Fruit fly (Drosophila melanogaster) whole organism, embryonic: Measurements from ENCODE around the gene CG46439.

Experiments used
- Adf1 ChIP-seq: fragments of 200-800 bp; sonication (Bioruptor generic); IDR thresholded peaks from 2 replicates; pipeline ENCODE4 v1.3.6; 2022; ENCODE audit warnings: missing biosample characterization, missing genetic modification characterization
- CG1024 ChIP-seq: fragments of 200-800 bp; sonication (Bioruptor generic); IDR thresholded peaks from 2 replicates; pipeline ENCODE4 v1.3.6; 2022; ENCODE audit warnings: missing biosample characterization, missing genetic modification characterization
- CG10267 ChIP-seq: fragments of 200-800 bp; sonication (Bioruptor generic); optimal IDR thresholded peaks from 2 replicates; lab custom pipeline; 2018; ENCODE audit warnings: missing biosample characterization, mild to moderate bottlenecking, missing genetic modification characterization, moderate library complexity
- CG10431 ChIP-seq: fragments of 200-800 bp; sonication (Bioruptor generic); optimal IDR thresholded peaks from 3 replicates; lab custom pipeline; 2018; ENCODE audit warnings: missing biosample characterization, mild to moderate bottlenecking, missing genetic modification characterization
- CG10462 ChIP-seq: fragments of 200-800 bp; sonication (Bioruptor generic); optimal IDR thresholded peaks from 2 replicates; lab custom pipeline; 2016; ENCODE audit warnings: missing biosample characterization, missing genetic modification characterization
- CG10565 ChIP-seq: fragments of 200-800 bp; sonication (Bioruptor generic); optimal IDR thresholded peaks from 3 replicates; lab custom pipeline; 2016; ENCODE audit warnings: missing biosample characterization, mild to moderate bottlenecking, missing genetic modification characterization
- CG11085 ChIP-seq: fragments of 200-800 bp; sonication (Bioruptor generic); IDR thresholded peaks from 2 replicates; pipeline ENCODE4 v1.3.6; 2022; ENCODE audit warnings: missing biosample characterization, missing genetic modification characterization
- CG12659 ChIP-seq: fragments of 200-800 bp; sonication (Bioruptor generic); optimal IDR thresholded peaks from 3 replicates; lab custom pipeline; 2017; ENCODE audit warnings: mild to moderate bottlenecking, missing biosample characterization, missing genetic modification reagents, missing genetic modification characterization
- CG13287 ChIP-seq: fragments of 200-800 bp; sonication (Bioruptor generic); IDR thresholded peaks from 2 replicates; pipeline ENCODE4 v1.3.6; 2022; ENCODE audit warnings: missing biosample characterization, missing genetic modification characterization; ENCODE audit not compliant: partially characterized antibody
- CG1603 ChIP-seq: fragments of 200-800 bp; sonication (Bioruptor generic); optimal IDR thresholded peaks from 2 replicates; lab custom pipeline; 2019; ENCODE audit warnings: missing biosample characterization, mild to moderate bottlenecking, missing genetic modification characterization, moderate library complexity
- CG18262 ChIP-seq: fragments of 200-800 bp; optimal IDR thresholded peaks from 3 replicates; lab custom pipeline; 2019; ENCODE audit warnings: missing biosample characterization, mild to moderate bottlenecking, missing genetic modification characterization, moderate library complexity
- CG3065 ChIP-seq: fragments of 200-800 bp; sonication (Bioruptor generic); optimal IDR thresholded peaks from 2 replicates; lab custom pipeline; 2016; ENCODE audit warnings: missing biosample characterization, missing genetic modification characterization
- CG4617 ChIP-seq: fragments of 200-800 bp; sonication (Bioruptor generic); optimal IDR thresholded peaks from 3 replicates; lab custom pipeline; 2016; ENCODE audit warnings: missing biosample characterization, missing genetic modification characterization, borderline replicate concordance
- CG4854 ChIP-seq: fragments of 200-800 bp; sonication (Bioruptor generic); optimal IDR thresholded peaks from 2 replicates; lab custom pipeline; 2016; ENCODE audit warnings: missing biosample characterization, missing genetic modification characterization, inconsistent platforms
- CG7745 ChIP-seq: fragments of 200-800 bp; sonication (Bioruptor generic); optimal IDR thresholded peaks from 2 replicates; lab custom pipeline; 2018; ENCODE audit warnings: missing biosample characterization, mild to moderate bottlenecking, missing genetic modification characterization, moderate library complexity
- CG8478 ChIP-seq: fragments of >200 bp; optimal IDR thresholded peaks from 2 replicates; lab custom pipeline; 2018
- CG9609 ChIP-seq: fragments of 200-800 bp; sonication (Bioruptor generic); optimal IDR thresholded peaks from 3 replicates; lab custom pipeline; 2016; ENCODE audit warnings: missing biosample characterization, missing genetic modification characterization
- CG9932 ChIP-seq: fragments of 200-800 bp; sonication (Bioruptor generic); IDR thresholded peaks from 2 replicates; pipeline ENCODE4 v1.3.6; 2022; ENCODE audit warnings: missing biosample characterization, missing genetic modification characterization
- Ets65A ChIP-seq: fragments of 200-800 bp; sonication (Bioruptor generic); peaks from one replicate; lab custom pipeline; 2016; ENCODE audit warnings: missing biosample characterization, missing genetic modification characterization
- H15 ChIP-seq: fragments of 200-800 bp; sonication (Bioruptor generic); IDR thresholded peaks from 3 replicates; pipeline ENCODE4 v1.3.6; 2022; ENCODE audit warnings: missing biosample characterization, missing genetic modification characterization
- HmgZ ChIP-seq: fragments of 200-800 bp; sonication (Bioruptor generic); optimal IDR thresholded peaks from 2 replicates; lab custom pipeline; 2018; ENCODE audit warnings: missing biosample characterization, mild to moderate bottlenecking, missing genetic modification characterization
- Hmx ChIP-seq: fragments of 200-800 bp; sonication (Bioruptor generic); optimal IDR thresholded peaks from 2 replicates; lab custom pipeline; 2016; ENCODE audit warnings: missing biosample characterization, missing genetic modification characterization
- Hr51 ChIP-seq, 2 experiments: fragments of 200-800 bp; sonication (Bioruptor generic); optimal IDR thresholded peaks; 2 replicates in 1 of 2; 3 replicates in 1 of 2; lab custom pipeline; 2016 to 2018; ENCODE audit warnings: missing biosample characterization in 2 of 2, missing genetic modification characterization in 2 of 2, mild to moderate bottlenecking in 1 of 2, moderate library complexity in 1 of 2
- Hr78 ChIP-seq, 2 experiments: fragments of 200-800 bp in 1 of 2; fragments of >200 bp in 1 of 2; sonication (Bioruptor generic) in 1 of 2; optimal IDR thresholded peaks; 2 replicates each; lab custom pipeline; 2017 to 2019; ENCODE audit warnings: missing biosample characterization in 2 of 2, missing genetic modification characterization in 2 of 2, mild to moderate bottlenecking in 1 of 2, moderate library complexity in 1 of 2
- Lim3 ChIP-seq: fragments of 200-800 bp; sonication (Bioruptor generic); IDR thresholded peaks from 2 replicates; pipeline ENCODE4 v1.3.6; 2022; ENCODE audit warnings: missing biosample characterization, missing genetic modification characterization
- Meics ChIP-seq: fragments of 200-800 bp; sonication (Bioruptor generic); optimal IDR thresholded peaks from 2 replicates; lab custom pipeline; 2017; ENCODE audit warnings: missing biosample characterization, mild to moderate bottlenecking, missing genetic modification characterization
- Mes4 ChIP-seq: fragments of 200-800 bp; sonication (Bioruptor generic); optimal IDR thresholded peaks from 2 replicates; lab custom pipeline; 2016; ENCODE audit warnings: missing biosample characterization, missing genetic modification characterization
- Mrtf ChIP-seq: fragments of 200-800 bp; sonication (Bioruptor generic); IDR thresholded peaks from 3 replicates; pipeline ENCODE4 v1.3.6; 2022; ENCODE audit warnings: missing biosample characterization, missing genetic modification characterization
- Myb ChIP-seq: fragments of 200-800 bp; sonication (Bioruptor generic); optimal IDR thresholded peaks from 2 replicates; lab custom pipeline; 2016; ENCODE audit warnings: missing biosample characterization, missing genetic modification characterization
- NFAT ChIP-seq: fragments of 200-800 bp; sonication (Bioruptor generic); IDR thresholded peaks from 2 replicates; pipeline ENCODE4 v1.3.6; 2022; ENCODE audit warnings: missing biosample characterization, missing genetic modification characterization
- Neu2 ChIP-seq: fragments of 200-800 bp; sonication (Bioruptor generic); optimal IDR thresholded peaks from 3 replicates; lab custom pipeline; 2016; ENCODE audit warnings: missing biosample characterization, missing genetic modification characterization, borderline replicate concordance
- Nf-YC ChIP-seq: fragments of 200-800 bp; optimal IDR thresholded peaks from 3 replicates; lab custom pipeline; 2019; ENCODE audit warnings: missing biosample characterization, mild to moderate bottlenecking, missing genetic modification characterization, moderate library complexity
- Optix ChIP-seq: fragments of 200-800 bp; sonication (Bioruptor generic); IDR thresholded peaks from 3 replicates; pipeline ENCODE4 v1.3.6; 2022; ENCODE audit warnings: missing biosample characterization, missing genetic modification characterization
- PHDP ChIP-seq: fragments of 200-800 bp; sonication (Bioruptor generic); optimal IDR thresholded peaks from 3 replicates; lab custom pipeline; 2018; ENCODE audit warnings: missing biosample characterization, mild to moderate bottlenecking, missing genetic modification characterization, moderate library complexity
- Rx ChIP-seq: fragments of 200-800 bp; sonication (Bioruptor generic); IDR thresholded peaks from 2 replicates; pipeline ENCODE4 v1.3.6; 2022; ENCODE audit warnings: missing biosample characterization, missing genetic modification characterization
- Side ChIP-seq: fragments of 200-800 bp; sonication (Bioruptor generic); optimal IDR thresholded peaks from 2 replicates; lab custom pipeline; 2016; ENCODE audit warnings: missing biosample characterization, missing genetic modification characterization
- ap ChIP-seq: fragments of 200-800 bp; sonication (Bioruptor generic); IDR thresholded peaks from 2 replicates; pipeline ENCODE4 v1.3.6; 2022; ENCODE audit warnings: missing biosample characterization, missing genetic modification characterization
- ato ChIP-seq: fragments of 200-800 bp; sonication (Bioruptor generic); IDR thresholded peaks from 2 replicates; pipeline ENCODE4 v1.3.6; 2022; ENCODE audit warnings: missing biosample characterization, missing genetic modification characterization; ENCODE audit not compliant: partially characterized antibody
- caup ChIP-seq: fragments of 200-800 bp; sonication (Bioruptor generic); optimal IDR thresholded peaks from 3 replicates; lab custom pipeline; 2017; ENCODE audit warnings: missing biosample characterization, mild to moderate bottlenecking, missing genetic modification characterization, moderate library complexity; ENCODE audit not compliant: severe bottlenecking
- fu2 ChIP-seq: fragments of 200-800 bp; sonication (Bioruptor generic); optimal IDR thresholded peaks from 2 replicates; lab custom pipeline; 2016; ENCODE audit warnings: missing biosample characterization, missing genetic modification characterization
- grn ChIP-seq: fragments of 200-800 bp; sonication (Bioruptor generic); optimal IDR thresholded peaks from 3 replicates; lab custom pipeline; 2017; ENCODE audit warnings: missing biosample characterization, missing genetic modification characterization
- jing ChIP-seq: fragments of 200-800 bp; sonication (Bioruptor generic); optimal IDR thresholded peaks from 2 replicates; lab custom pipeline; 2018; ENCODE audit warnings: missing biosample characterization, mild to moderate bottlenecking, missing genetic modification characterization
- lbe ChIP-seq: fragments of 200-800 bp; sonication (Bioruptor generic); optimal IDR thresholded peaks from 2 replicates; lab custom pipeline; 2016; ENCODE audit warnings: missing biosample characterization, mild to moderate bottlenecking, missing genetic modification characterization
- lilli ChIP-seq: fragments of 200-800 bp; sonication (Bioruptor generic); optimal IDR thresholded peaks from 3 replicates; lab custom pipeline; 2016; ENCODE audit warnings: missing biosample characterization, missing genetic modification characterization
- odd ChIP-seq: fragments of 200-800 bp; sonication (Bioruptor generic); optimal IDR thresholded peaks from 2 replicates; lab custom pipeline; 2017; ENCODE audit warnings: missing biosample characterization, mild to moderate bottlenecking, missing genetic modification characterization
- pfk ChIP-seq: fragments of 200-800 bp; sonication (Bioruptor generic); optimal IDR thresholded peaks from 2 replicates; lab custom pipeline; 2018; ENCODE audit warnings: missing biosample characterization, mild to moderate bottlenecking, missing genetic modification characterization, moderate library complexity
- pnt ChIP-seq: fragments of 200-800 bp; sonication (Bioruptor generic); optimal IDR thresholded peaks from 3 replicates; lab custom pipeline; 2016; ENCODE audit warnings: missing biosample characterization, missing genetic modification characterization
- repo ChIP-seq: fragments of 200-800 bp; sonication (Bioruptor generic); optimal IDR thresholded peaks from 2 replicates; lab custom pipeline; 2016; ENCODE audit warnings: missing biosample characterization, missing genetic modification characterization
- rib ChIP-seq: fragments of 200-800 bp; sonication (Bioruptor generic); IDR thresholded peaks from 2 replicates; pipeline ENCODE4 v1.3.6; 2022; ENCODE audit warnings: missing biosample characterization, missing genetic modification characterization
- schlank ChIP-seq: fragments of 200-800 bp; sonication (Bioruptor generic); optimal IDR thresholded peaks from 2 replicates; lab custom pipeline; 2018; ENCODE audit warnings: missing biosample characterization, mild to moderate bottlenecking, missing genetic modification characterization
- vfl ChIP-seq: fragments of 200-800 bp; sonication (Bioruptor generic); optimal IDR thresholded peaks from 2 replicates; lab custom pipeline; 2016; ENCODE audit warnings: missing biosample characterization, missing genetic modification characterization
- yki ChIP-seq: fragments of >200 bp; optimal IDR thresholded peaks from 3 replicates; lab custom pipeline; 2018

Gene CG46439

DNA sequence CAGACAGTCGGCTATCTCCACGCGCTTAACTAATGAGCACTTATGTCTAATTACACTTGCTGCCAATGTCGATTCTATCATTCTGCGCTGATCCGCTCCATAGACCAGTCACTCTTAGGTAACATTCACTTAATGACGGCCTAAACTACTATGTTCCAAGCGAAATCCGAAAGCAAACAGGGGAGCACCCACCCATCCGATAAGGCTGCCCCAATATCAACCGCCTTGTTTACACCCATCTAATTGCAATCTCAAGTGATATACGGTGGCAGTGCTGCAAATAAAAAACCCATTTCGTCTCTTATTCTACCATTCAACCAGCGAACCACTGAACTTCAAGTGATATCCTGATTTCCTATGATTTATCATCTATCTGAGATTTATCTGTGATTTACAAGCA is 46.6 kb downstream of the CG46439 start (continued):
- no peak for TF ChIP-seq jing (GFP tag; lab: Kevin White, UChicago)
- no peak for TF ChIP-seq CG10462 (GFP tag; lab: Kevin White, UChicago)
- no peak for TF ChIP-seq CG9932 (GFP tag; lab: Robert Waterston, UW)
- no peak for TF ChIP-seq lbe
- TF ChIP-seq Mes4 (GFP tag; lab: Kevin White, UChicago), result no peak
- 0 out of 3 replicates have a peak, but pooled peaks have one; percentile 24 for TF ChIP-seq Mrtf
- TF ChIP-seq Adf1, result no peak
- TF ChIP-seq H15 (GFP tag; lab: Robert Waterston, UW), result no peak
- TF ChIP-seq Hr51 (GFP tag; optimal IDR thresholded peaks at IDR 0.05; lab: Kevin White, UChicago), result no peak
- no peak for TF ChIP-seq Optix
- no peak for TF ChIP-seq CG18262 (tag; lab: Kevin White, UChicago)
- TF ChIP-seq Hr78 (GFP tag; optimal IDR thresholded peaks at IDR 0.05; lab: Kevin White, UChicago), result no peak
- no peak for TF ChIP-seq CG13287 (GFP tag; lab: Robert Waterston, UW)
- no peak for TF ChIP-seq ato (GFP tag; lab: Robert Waterston, UW)
- no peak for TF ChIP-seq NFAT
- no peak for TF ChIP-seq CG1603 (tag; lab: Kevin White, UChicago)
- TF ChIP-seq HmgZ (tag; lab: Kevin White, UChicago), result peak; percentile 11
- no peak for TF ChIP-seq Ets65A (GFP tag; lab: Kevin White, UChicago)
- no peak for TF ChIP-seq CG9609 (GFP tag; lab: Kevin White, UChicago)
- TF ChIP-seq PHDP (tag; lab: Kevin White, UChicago), result peak; percentile 12
- peak; percentile 51 for TF ChIP-seq Nf-YC (tag; lab: Kevin White, UChicago)
- TF ChIP-seq CG4854 (GFP tag; lab: Kevin White, UChicago), result no peak
- no peak for TF ChIP-seq Myb
- TF ChIP-seq vfl, result no peak
- TF ChIP-seq pfk (GFP tag; lab: Kevin White, UChicago), result peak; percentile 28
- TF ChIP-seq lilli (GFP tag; lab: Kevin White, UChicago), result no peak
- no peak for TF ChIP-seq repo
- no peak for TF ChIP-seq CG11085
- no peak for TF ChIP-seq yki
- TF ChIP-seq CG12659 (GFP tag; lab: Kevin White, UChicago), result peak; percentile 24
- TF ChIP-seq grn (GFP tag; lab: Kevin White, UChicago), result peak; percentile 40
- TF ChIP-seq CG10267 (tag; lab: Kevin White, UChicago), result no peak
- peak; percentile 54 for TF ChIP-seq Meics (GFP tag; lab: Kevin White, UChicago)
- no peak for TF ChIP-seq CG3065
- TF ChIP-seq pnt (GFP tag; lab: Kevin White, UChicago), result no peak
- TF ChIP-seq CG10431 (GFP tag; lab: Kevin White, UChicago), result no peak
- TF ChIP-seq CG7745, result no peak
- TF ChIP-seq Hmx (GFP tag; lab: Kevin White, UChicago), result no peak
- no peak for TF ChIP-seq Side
- no peak for TF ChIP-seq Rx (GFP tag; lab: Robert Waterston, UW)
- no peak for TF ChIP-seq ap
- TF ChIP-seq CG8478 (lab: Kevin White, UChicago), result no peak
- peak; percentile 29 for TF ChIP-seq odd (GFP tag; lab: Kevin White, UChicago)
- no peak for TF ChIP-seq Neu2
- TF ChIP-seq caup (GFP tag; lab: Kevin White, UChicago), result peak; percentile 70
- peak; percentile 51; the same call in 1 of the 2 replicates for TF ChIP-seq rib (GFP tag; lab: Robert Waterston, UW)
- no peak for TF ChIP-seq Lim3 (GFP tag; lab: Robert Waterston, UW)
- TF ChIP-seq fu2, result no peak
- TF ChIP-seq CG1024 (GFP tag; lab: Robert Waterston, UW), result no peak
- TF ChIP-seq CG4617 (GFP tag; lab: Kevin White, UChicago), result no peak
- no peak for TF ChIP-seq CG10565
- peak; percentile 38 for TF ChIP-seq schlank (tag; lab: Kevin White, UChicago)
